Fruit fly (Drosophila melanogaster) whole organism: ENCODE data around the gene Osi2.

Source experiments
- CG8478 ChIP-seq: fragments of >200 bp; optimal IDR thresholded peaks from 2 replicates; lab custom pipeline; 2018; ENCODE audit warnings: inconsistent platforms
- Dll ChIP-seq: fragments of >200 bp; optimal IDR thresholded peaks from 2 replicates; lab custom pipeline; 2017

DNA sequence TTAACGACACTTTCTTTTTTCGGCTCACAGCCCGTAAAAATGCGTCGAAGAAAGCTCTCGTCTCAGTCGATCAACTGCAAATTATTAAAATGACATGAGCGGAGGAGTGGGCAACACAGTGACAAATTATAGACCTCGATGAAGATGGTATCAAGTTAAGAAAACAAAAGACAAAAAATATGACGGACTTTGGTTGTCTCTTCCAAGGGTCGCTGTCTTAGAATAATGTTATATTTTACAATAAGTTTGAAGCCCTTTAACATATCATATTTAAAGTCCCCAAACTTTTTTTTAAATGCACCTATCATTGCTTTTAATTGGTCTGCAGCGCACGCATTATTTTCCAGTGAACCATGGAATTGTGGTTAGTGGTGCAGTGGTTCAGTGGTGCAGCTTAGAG is 9.5 kb upstream of the Osi2 start:
- TF ChIP-seq CG8478 (no peak), Dll (no peak)
